Worm (Caenorhabditis elegans): ENCODE measurements around the gene K07E3.1.

The K07E3.1 gene

DNA sequence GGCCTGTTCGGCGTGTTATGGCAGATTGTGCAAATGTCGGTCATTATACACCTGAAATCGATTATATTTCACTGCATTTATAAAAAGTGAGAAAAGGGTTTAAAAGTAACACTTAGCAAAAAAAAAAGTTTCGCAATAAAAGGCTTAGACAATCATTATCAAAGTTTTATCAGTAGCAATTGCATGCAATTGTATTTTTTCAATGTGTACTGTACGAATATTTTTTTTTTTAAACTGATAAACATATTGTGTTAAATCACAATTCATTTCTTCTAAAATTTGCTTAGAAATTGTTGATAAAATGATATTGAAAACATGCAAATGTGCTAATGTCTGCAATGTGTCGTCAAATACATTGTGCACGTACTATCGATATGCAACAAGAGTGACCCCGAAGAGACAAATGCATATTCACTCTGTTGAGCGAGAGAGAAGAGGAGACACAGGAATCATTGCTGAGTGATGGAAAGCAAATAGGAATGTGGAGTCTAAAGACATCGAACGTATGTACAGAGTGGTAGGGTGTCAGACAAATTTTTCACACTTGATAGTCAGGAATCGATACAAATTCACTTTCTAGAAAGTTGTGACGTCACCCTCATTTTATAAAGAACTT lies 26.1 kb downstream of the K07E3.1 start, which contains the start of gene C02B8.6 (continued):
- TF ChIP-seq fkh-8 (tag; optimal IDR thresholded peaks at IDR 0.05), result no peak
- no peak for TF ChIP-seq vab-15 (tag; optimal IDR thresholded peaks at IDR 0.05)
- no peak for TF ChIP-seq nhr-85 (tag)
- TF ChIP-seq unc-62 (GFP tag; optimal IDR thresholded peaks at IDR 0.05), result no peak
- TF ChIP-seq ceh-8 (GFP tag; optimal IDR thresholded peaks at IDR 0.05), result no peak
- no peak for TF ChIP-seq unc-30 (tag; optimal IDR thresholded peaks at IDR 0.05)
- TF ChIP-seq isw-1 (GFP tag; IDR thresholded peaks at IDR 0.05), result no peak
- TF ChIP-seq unc-86 (tag; optimal IDR thresholded peaks at IDR 0.05), result no peak
- TF ChIP-seq C16A3.4 (tag; optimal IDR thresholded peaks at IDR 0.05), result peak; percentile 42
- TF ChIP-seq nhr-19 (GFP tag; conservative IDR thresholded peaks at IDR 0.05), result no peak
- TF ChIP-seq unc-98 (GFP tag; IDR thresholded peaks at IDR 0.05), result no peak
- TF ChIP-seq lin-35 (GFP tag; optimal IDR thresholded peaks at IDR 0.05), result peak; percentile 24 to 60
- TF ChIP-seq unc-130 (tag; optimal IDR thresholded peaks at IDR 0.05), result no peak
- no peak for TF ChIP-seq C04F5.9 (tag; optimal IDR thresholded peaks at IDR 0.05)
- no peak for TF ChIP-seq mab-9 (GFP tag; IDR thresholded peaks at IDR 0.05)
- no peak for TF ChIP-seq lin-15B (tag; optimal IDR thresholded peaks at IDR 0.05)
- peak; percentile 13 for TF ChIP-seq elt-2 (tag; optimal IDR thresholded peaks at IDR 0.05)
- no peak for TF ChIP-seq efl-3 (GFP tag; optimal IDR thresholded peaks at IDR 0.05)
- no peak for TF ChIP-seq ceh-90 (tag; optimal IDR thresholded peaks at IDR 0.05)
- TF ChIP-seq mdl-1 (tag; optimal IDR thresholded peaks at IDR 0.05), result peak in 1 of 2 experiments; percentile 23
- TF ChIP-seq lin-13 (GFP tag; optimal IDR thresholded peaks at IDR 0.05), result no peak
- peak; percentile 17 for TF ChIP-seq irx-1 (tag; optimal IDR thresholded peaks at IDR 0.05)
- TF ChIP-seq F16B12.6 (tag; optimal IDR thresholded peaks at IDR 0.05), result peak; percentile 81
- TF ChIP-seq swsn-7 (tag; optimal IDR thresholded peaks at IDR 0.05), result peak; percentile 40
- no peak for TF ChIP-seq nhr-77 (tag; optimal IDR thresholded peaks at IDR 0.05)
- TF ChIP-seq aha-1 (tag; optimal IDR thresholded peaks at IDR 0.05), result no peak
- no peak for TF ChIP-seq hpl-2 (GFP tag; optimal IDR thresholded peaks at IDR 0.05)
- TF ChIP-seq lsy-2 (tag; optimal IDR thresholded peaks at IDR 0.05), result peak; percentile 9 to 65
- TF ChIP-seq nhr-90 (tag; optimal IDR thresholded peaks at IDR 0.05; ENCODE audit: poor library complexity), result no peak
- no peak for TF ChIP-seq sptf-1 (tag; optimal IDR thresholded peaks at IDR 0.05)
- TF ChIP-seq nhr-12 (tag; optimal IDR thresholded peaks at IDR 0.05), result no peak
- peak; percentile 50 for TF ChIP-seq nhr-71 (tag; optimal IDR thresholded peaks at IDR 0.05)
- TF ChIP-seq mep-1 (tag; optimal IDR thresholded peaks at IDR 0.05), result peak; percentile 79
- no peak for TF ChIP-seq ztf-11 (tag; optimal IDR thresholded peaks at IDR 0.05)
- TF ChIP-seq ceh-82 (tag; optimal IDR thresholded peaks at IDR 0.05), result peak in 1 of 3 experiments; percentile 29
- TF ChIP-seq blmp-1 (tag; optimal IDR thresholded peaks at IDR 0.05), result peak; percentile 63

DNA sequence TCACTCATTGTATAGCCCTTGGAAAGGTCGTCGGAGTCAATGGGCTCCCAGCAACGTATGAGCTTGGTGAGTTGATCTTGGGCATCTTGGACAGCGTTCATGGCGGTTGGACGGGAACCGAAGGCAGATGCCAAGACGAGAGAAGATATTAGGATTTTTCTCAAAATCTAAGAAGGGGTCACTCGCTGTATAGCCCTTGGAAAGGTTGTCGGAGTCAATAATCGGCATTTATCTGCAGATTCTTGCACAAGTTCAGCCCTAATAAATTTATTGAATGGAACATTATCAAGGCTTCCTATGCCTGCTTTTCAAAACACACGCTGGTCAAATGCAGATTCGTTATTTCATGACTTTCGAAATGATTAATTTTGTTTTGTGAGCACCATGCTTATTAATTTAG lies 27.5 kb downstream of the K07E3.1 start, which contains the start of gene C02B8.7:
TSS of gene C02B8.7 (minus strand) at position 101 of the 400 bp plus-strand sequence.
- TF ChIP-seq F16B12.6 (tag; optimal IDR thresholded peaks at IDR 0.05) (no peak), ceh-88 (GFP tag; IDR thresholded peaks at IDR 0.05) (no peak), nhr-20 (tag; optimal IDR thresholded peaks at IDR 0.05) (no peak), unc-86 (tag; optimal IDR thresholded peaks at IDR 0.05) (no peak), C16A3.4 (tag; optimal IDR thresholded peaks at IDR 0.05) (no peak)

DNA sequence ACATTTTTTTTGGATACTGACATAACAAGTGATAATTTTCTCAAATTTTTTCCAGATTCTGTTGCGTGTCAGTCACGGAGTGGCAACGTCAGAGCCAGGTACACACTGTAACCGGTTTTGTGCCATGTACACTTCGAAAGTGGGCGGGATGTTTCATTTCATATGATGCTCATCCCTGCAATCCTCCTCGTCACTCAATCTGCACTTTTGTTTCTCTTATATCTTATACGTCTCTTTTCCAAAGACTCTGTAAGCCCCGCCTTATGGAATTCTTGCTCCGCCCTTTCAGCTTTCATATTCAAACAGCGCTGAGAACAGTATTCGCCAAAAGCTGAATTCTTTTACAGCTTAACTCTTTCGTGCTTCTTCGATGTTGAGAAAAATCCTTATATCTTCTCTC lies 28.9 kb downstream of the K07E3.1 start, which contains the start of gene C02B8.3:
TSS of gene C02B8.3 (plus strand) at position 301 of the 400 bp plus-strand sequence.
- no peak for TF ChIP-seq fos-1 (tag; optimal IDR thresholded peaks at IDR 0.05)
- TF ChIP-seq ztf-11 (tag; optimal IDR thresholded peaks at IDR 0.05), result no peak
- no peak for TF ChIP-seq sup-37 (GFP tag; optimal IDR thresholded peaks at IDR 0.05)
- no peak for TF ChIP-seq lin-15B (tag; optimal IDR thresholded peaks at IDR 0.05)
- no peak for TF ChIP-seq zag-1 (tag; optimal IDR thresholded peaks at IDR 0.05)
- no peak for TF ChIP-seq ces-1 (GFP tag; optimal IDR thresholded peaks at IDR 0.05)
- no peak for TF ChIP-seq nhr-47 (tag; optimal IDR thresholded peaks at IDR 0.05)
- no peak for TF ChIP-seq nhr-71 (tag; optimal IDR thresholded peaks at IDR 0.05)
- TF ChIP-seq ama-1 (optimal IDR thresholded peaks at IDR 0.05), result no peak
- no peak for TF ChIP-seq lsy-2 (tag; optimal IDR thresholded peaks at IDR 0.05)
- TF ChIP-seq unc-62 (GFP tag; optimal IDR thresholded peaks at IDR 0.05), result no peak
- TF ChIP-seq unc-86 (tag; optimal IDR thresholded peaks at IDR 0.05), result no peak
- TF ChIP-seq nhr-84 (tag; optimal IDR thresholded peaks at IDR 0.05), result no peak
- TF ChIP-seq elt-3 (tag; optimal IDR thresholded peaks at IDR 0.05), result no peak
- TF ChIP-seq grh-1 (GFP tag; IDR thresholded peaks at IDR 0.05), result no peak
